Fruit fly (Drosophila melanogaster) Kc167 (cell line): ENCODE measurements around the gene mahe.

Experiments used
- h ChIP-seq: fragments of >200 bp; optimal IDR thresholded peaks from 3 replicates; lab custom pipeline; 2018; ENCODE audit warnings: missing external identifiers
- psq ChIP-seq: fragments of >200 bp; optimal IDR thresholded peaks from 2 replicates; lab custom pipeline; 2017; ENCODE audit warnings: missing external identifiers

dm6 chrX:7935798-7936572 lies 4.8 kb upstream of the mahe start, which contains the start of gene Ubr3:
- TF ChIP-seq psq (lab: Kevin White, UChicago) (no peak), h (lab: Kevin White, UChicago) (no peak)
